Worm (Caenorhabditis elegans): Measurements from ENCODE around the gene F38E1.3.

Gene F38E1.3

DNA sequence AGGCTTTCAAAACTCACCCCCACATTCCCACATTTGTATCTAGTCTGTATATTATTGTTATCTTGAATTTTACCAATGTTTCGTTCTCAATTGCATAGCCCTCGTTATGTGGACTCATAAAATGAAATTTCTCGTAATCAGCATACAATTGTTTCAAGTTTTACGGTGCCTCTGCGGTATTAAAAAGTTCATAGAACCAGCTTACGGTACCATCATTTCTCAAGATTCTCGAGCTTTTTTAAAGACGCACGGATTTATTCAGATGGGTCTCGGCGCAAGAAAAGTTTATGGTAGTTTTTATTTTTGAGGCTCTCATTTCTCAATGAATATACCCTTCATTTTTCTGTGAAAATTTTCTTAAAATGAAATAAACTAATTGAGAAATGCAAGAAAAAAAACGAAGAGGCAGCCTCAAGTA is 39.2 kb downstream of the F38E1.3 start:
- TF ChIP-seq aha-1 (tag; optimal IDR thresholded peaks at IDR 0.05) = no peak
- TF ChIP-seq F16B12.6 (tag; optimal IDR thresholded peaks at IDR 0.05) = no peak
- TF ChIP-seq nhr-19 (GFP tag; conservative IDR thresholded peaks at IDR 0.05) = no peak
- TF ChIP-seq C16A3.4 (tag; optimal IDR thresholded peaks at IDR 0.05) = no peak
- TF ChIP-seq hpl-2 (GFP tag; optimal IDR thresholded peaks at IDR 0.05) = no peak
- no peak for TF ChIP-seq blmp-1 (tag; optimal IDR thresholded peaks at IDR 0.05)
- no peak for TF ChIP-seq elt-3 (tag; optimal IDR thresholded peaks at IDR 0.05)
- no peak for TF ChIP-seq zag-1 (tag; optimal IDR thresholded peaks at IDR 0.05)
- no peak for TF ChIP-seq efl-3 (GFP tag; optimal IDR thresholded peaks at IDR 0.05)
- TF ChIP-seq snpc-4 (tag; optimal IDR thresholded peaks at IDR 0.05) = no peak
- TF ChIP-seq isw-1 (GFP tag; IDR thresholded peaks at IDR 0.05) = no peak
- no peak for TF ChIP-seq unc-130 (tag; optimal IDR thresholded peaks at IDR 0.05)
- no peak for TF ChIP-seq mdl-1 (tag; optimal IDR thresholded peaks at IDR 0.05)
- TF ChIP-seq lin-39 (tag; optimal IDR thresholded peaks at IDR 0.05) = no peak

DNA sequence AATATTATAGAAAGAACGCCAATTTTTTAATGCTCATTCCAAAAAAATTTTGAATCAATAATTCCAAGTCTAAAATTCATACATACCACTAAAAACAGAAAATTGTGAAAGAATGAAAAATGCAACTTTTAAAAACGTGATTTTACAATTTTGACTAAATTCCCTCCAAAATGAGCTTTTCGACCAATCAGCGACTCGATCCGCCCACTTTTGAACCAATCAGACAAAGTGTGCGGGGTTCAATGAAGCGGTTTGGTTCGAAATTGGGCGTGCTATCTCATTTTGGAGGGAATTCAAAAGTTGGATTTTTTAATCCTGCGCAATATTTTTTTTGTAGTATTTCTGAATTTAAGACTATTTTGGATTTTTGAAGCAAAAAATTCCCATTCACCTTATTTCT is 41.3 kb downstream of the F38E1.3 start:
- no peak for TF ChIP-seq sox-4 (tag; optimal IDR thresholded peaks at IDR 0.05)
- TF ChIP-seq mab-9 (GFP tag; IDR thresholded peaks at IDR 0.05) = no peak
- no peak for TF ChIP-seq isw-1 (GFP tag; IDR thresholded peaks at IDR 0.05)
- no peak for TF ChIP-seq elt-2 (tag; optimal IDR thresholded peaks at IDR 0.05)
- TF ChIP-seq egl-27 (tag; optimal IDR thresholded peaks at IDR 0.05) = no peak
- TF ChIP-seq nhr-47 (tag; optimal IDR thresholded peaks at IDR 0.05) = no peak

DNA sequence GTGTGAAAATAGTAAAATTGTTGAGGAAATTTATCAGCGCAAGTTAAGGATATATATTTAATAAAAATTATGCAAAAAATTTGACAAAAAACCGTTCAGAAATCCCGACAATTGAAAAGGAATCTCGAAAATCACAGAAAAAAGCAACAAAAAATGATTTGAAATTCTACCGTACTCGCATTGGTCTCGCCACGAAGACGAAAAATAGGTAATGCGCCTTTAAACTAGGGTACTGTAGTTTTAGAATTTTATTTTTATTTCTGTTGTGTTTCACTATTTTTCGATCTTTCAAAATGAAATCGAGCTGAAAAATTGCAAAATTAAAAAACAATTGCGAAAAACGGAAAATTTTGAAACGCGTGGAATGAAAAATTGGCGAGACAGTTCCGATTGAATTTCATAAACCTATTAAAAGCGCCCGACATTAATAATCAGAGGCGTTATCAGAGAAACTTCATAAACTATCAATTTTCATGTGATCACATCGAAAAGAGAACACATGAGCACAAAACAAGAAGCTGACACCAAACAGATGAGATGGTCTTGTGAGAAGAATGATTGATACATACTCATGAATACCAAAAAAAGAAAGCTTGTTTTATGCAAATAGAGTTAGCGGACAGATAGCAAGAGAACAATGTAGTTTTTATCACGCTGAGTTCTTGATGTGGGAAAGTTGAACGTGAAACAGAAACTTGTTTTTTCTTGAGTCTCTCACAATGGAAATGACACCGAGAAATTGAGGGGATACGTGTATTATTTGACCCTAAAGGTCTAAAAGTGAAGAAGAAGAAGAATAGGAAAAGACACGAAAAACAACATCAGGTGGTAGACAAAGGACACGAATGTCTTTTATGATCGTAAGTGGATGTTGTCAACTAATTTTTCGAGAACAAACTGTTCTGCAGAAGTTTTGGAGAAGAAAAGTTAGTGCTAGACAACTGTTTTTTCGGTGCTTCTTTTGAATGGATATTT is 49.2 kb downstream of the F38E1.3 start:
- TF ChIP-seq ceh-63 (GFP tag; optimal IDR thresholded peaks at IDR 0.05) = no peak
- TF ChIP-seq sptf-1 (tag; optimal IDR thresholded peaks at IDR 0.05) = no peak
- TF ChIP-seq unc-86 (tag; optimal IDR thresholded peaks at IDR 0.05) = no peak
- TF ChIP-seq isw-1 (GFP tag; IDR thresholded peaks at IDR 0.05) = no peak
- TF ChIP-seq nhr-19 (GFP tag; conservative IDR thresholded peaks at IDR 0.05) = no peak
- TF ChIP-seq nhr-85 (tag) = peak; percentile 65
- no peak for TF ChIP-seq nhr-76 (tag; optimal IDR thresholded peaks at IDR 0.05)
- no peak for TF ChIP-seq lin-13 (GFP tag; optimal IDR thresholded peaks at IDR 0.05)
- TF ChIP-seq nhr-28 (tag; optimal IDR thresholded peaks at IDR 0.05) = no peak
- TF ChIP-seq ceh-88 (GFP tag; IDR thresholded peaks at IDR 0.05) = no peak
- TF ChIP-seq ama-1 (optimal IDR thresholded peaks at IDR 0.05) = peak; percentile 42
- no peak for TF ChIP-seq dsc-1 (tag; optimal IDR thresholded peaks at IDR 0.05)
- no peak for TF ChIP-seq xbp-1 (tag; optimal IDR thresholded peaks at IDR 0.05)
- no peak for TF ChIP-seq snu-23 (GFP tag; optimal IDR thresholded peaks at IDR 0.05)
- no peak for TF ChIP-seq ceh-8 (GFP tag; optimal IDR thresholded peaks at IDR 0.05)
- peak in 1 of 2 experiments; percentile 18 for TF ChIP-seq lin-35 (GFP tag; optimal IDR thresholded peaks at IDR 0.05)
- no peak for TF ChIP-seq lin-39 (tag; optimal IDR thresholded peaks at IDR 0.05)
- TF ChIP-seq nhr-84 (tag; optimal IDR thresholded peaks at IDR 0.05) = no peak
- peak; percentile 79 for TF ChIP-seq elt-2 (tag; optimal IDR thresholded peaks at IDR 0.05)
- TF ChIP-seq blmp-1 (tag; optimal IDR thresholded peaks at IDR 0.05) = peak; percentile 21

DNA sequence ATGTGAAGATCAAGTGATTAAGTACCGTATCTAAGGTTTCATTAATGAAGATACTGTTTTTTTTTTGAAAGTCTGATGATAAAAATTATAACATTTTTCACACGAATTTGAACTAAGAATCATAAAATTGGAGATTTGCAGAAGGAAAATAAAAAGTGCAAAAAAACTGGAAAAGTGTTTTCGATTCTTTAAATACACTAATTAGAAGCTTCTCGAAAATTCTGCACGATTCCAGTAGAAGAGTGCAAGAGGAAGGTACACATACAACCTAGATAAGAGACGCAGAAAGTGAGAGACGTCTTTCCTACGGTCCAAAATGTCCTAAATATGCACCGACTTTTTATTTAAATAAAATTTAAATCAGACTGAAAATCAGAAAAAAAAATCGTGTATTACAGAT is 50.3 kb downstream of the F38E1.3 start:
- TF ChIP-seq ceh-8 (GFP tag; optimal IDR thresholded peaks at IDR 0.05) = no peak
- no peak for TF ChIP-seq skn-1 (tag; optimal IDR thresholded peaks at IDR 0.05)
- TF ChIP-seq swsn-7 (tag; optimal IDR thresholded peaks at IDR 0.05) = peak; percentile 18
- peak; percentile 75 for TF ChIP-seq mep-1 (tag; optimal IDR thresholded peaks at IDR 0.05)
- no peak for TF ChIP-seq blmp-1 (tag; optimal IDR thresholded peaks at IDR 0.05)
- TF ChIP-seq nhr-76 (tag; optimal IDR thresholded peaks at IDR 0.05) = no peak
- TF ChIP-seq tlp-1 (tag; optimal IDR thresholded peaks at IDR 0.05) = no peak
- peak; percentile 2 for TF ChIP-seq lin-14 (GFP tag; optimal IDR thresholded peaks at IDR 0.05)
- no peak for TF ChIP-seq lin-15B (tag; optimal IDR thresholded peaks at IDR 0.05)
- TF ChIP-seq hlh-4 (tag; optimal IDR thresholded peaks at IDR 0.05) = no peak
- TF ChIP-seq nhr-47 (tag; optimal IDR thresholded peaks at IDR 0.05) = no peak
- no peak for TF ChIP-seq fos-1 (tag; optimal IDR thresholded peaks at IDR 0.05)
- TF ChIP-seq fkh-4 (tag; optimal IDR thresholded peaks at IDR 0.05; ENCODE audit: borderline replicate concordance) = no peak
- no peak for TF ChIP-seq ztf-11 (tag; optimal IDR thresholded peaks at IDR 0.05)
- no peak for TF ChIP-seq dsc-1 (tag; optimal IDR thresholded peaks at IDR 0.05)

Data from whole organism, L1 larva.